Worm (Caenorhabditis elegans) whole organism, midembryonic: ENCODE data around the gene syg-1.

ENCODE experiments used
- T22C8.4 ChIP-seq: fragments of 200-800 bp; sonication (Bioruptor generic); IDR thresholded peaks from 2 replicates; pipeline ENCODE4 v1.3.6; 2022; ENCODE audit warnings: missing genetic modification characterization, missing compliant biosample characterization
- flt-1 ChIP-seq: fragments of 200-800 bp; sonication (Bioruptor generic); IDR thresholded peaks from 2 replicates; pipeline ENCODE4 v1.3.6; 2022; ENCODE audit warnings: missing genetic modification characterization, missing compliant biosample characterization
- klf-2 ChIP-seq: fragments of 200-800 bp; sonication (Bioruptor generic); conservative IDR thresholded peaks from 2 replicates; pipeline ENCODE4 v1.3.6; 2022; ENCODE audit warnings: missing genetic modification reagents, missing genetic modification characterization, missing compliant biosample characterization
- med-1 ChIP-seq: sonication (generic microtip); optimal IDR thresholded peaks from 2 replicates; lab custom pipeline; 2017; ENCODE audit warnings: missing genetic modification characterization, mild to moderate bottlenecking, missing compliant biosample characterization, antibody characterized with exemption, missing genetic modification reagents; ENCODE audit not compliant: insufficient read depth
- tab-1 ChIP-seq: fragments of 200-800 bp; sonication (Bioruptor generic); IDR thresholded peaks from 2 replicates; pipeline ENCODE4 v1.3.6; 2022; ENCODE audit warnings: missing genetic modification characterization, missing compliant biosample characterization

DNA sequence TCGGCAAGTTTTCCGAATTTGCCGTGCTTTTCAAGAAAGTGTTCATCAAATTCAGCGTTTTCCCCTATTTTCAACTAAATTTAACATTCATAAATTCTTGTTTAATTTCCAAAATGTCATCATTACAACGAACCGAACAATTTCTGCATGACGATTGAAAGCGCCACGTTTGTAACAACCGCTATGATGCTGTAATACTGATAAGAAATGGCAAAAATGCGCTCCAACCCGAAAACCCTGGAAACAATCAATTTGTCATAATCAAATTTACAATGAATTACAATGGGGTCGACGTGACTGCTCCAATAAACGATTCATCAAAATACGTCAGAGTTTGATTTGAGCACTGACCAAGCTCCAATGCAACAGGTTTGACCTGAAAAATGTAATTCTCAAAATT is 29.5 kb upstream of the syg-1 start:
- TF ChIP-seq T22C8.4 (GFP tag; lab: Robert Waterston, UW) (no peak), klf-2 (GFP tag; lab: Robert Waterston, UW) (no peak), flt-1 (no peak), med-1 (no peak), tab-1 (GFP tag; lab: Robert Waterston, UW) (no peak)
